Worm (Caenorhabditis elegans) whole organism, L4 larva: Measurements from ENCODE around the gene F56C9.10.

Experiments used
- ceh-62 ChIP-seq: sonication (generic microtip); optimal IDR thresholded peaks from 2 replicates; lab custom pipeline; 2017; ENCODE audit warnings: missing biosample characterization, missing genetic modification characterization
- dmd-8 ChIP-seq: fragments of 200-800 bp; sonication (Bioruptor generic); IDR thresholded peaks from 2 replicates; pipeline ENCODE4 v1.3.6; 2022; ENCODE audit warnings: missing genetic modification characterization, missing compliant biosample characterization
- hmg-1.1 ChIP-seq: fragments of 200-800 bp; sonication (Bioruptor generic); IDR thresholded peaks from 2 replicates; pipeline ENCODE4 v1.3.6; 2022; ENCODE audit warnings: missing genetic modification reagents, missing genetic modification characterization, missing compliant biosample characterization
- lin-13 ChIP-seq: fragments of 150-350 bp; optimal IDR thresholded peaks from 2 replicates; lab custom pipeline; 2014; ENCODE audit warnings: missing biosample characterization, missing genetic modification reagents, missing genetic modification characterization
- madf-5 ChIP-seq, 2 experiments: fragments of 200-800 bp; sonication (Bioruptor generic); IDR thresholded peaks; 2 replicates each; pipeline ENCODE4 v1.3.6; 2022; ENCODE audit warnings: missing compliant biosample characterization in 2 of 2, missing genetic modification characterization in 2 of 2
- mdt-29 ChIP-seq: fragments of 200-800 bp; sonication (Bioruptor generic); IDR thresholded peaks from 2 replicates; pipeline ENCODE4 v1.3.6; 2022; ENCODE audit warnings: missing genetic modification reagents, missing genetic modification characterization, missing compliant biosample characterization
- nhr-102 ChIP-seq: sonication (generic microtip); optimal IDR thresholded peaks from 2 replicates; lab custom pipeline; 2016; ENCODE audit warnings: mild to moderate bottlenecking, missing genetic modification characterization, moderate library complexity, missing compliant biosample characterization
- nhr-11 ChIP-seq: fragments of 150-350 bp; optimal IDR thresholded peaks from 2 replicates; lab custom pipeline; 2014; ENCODE audit warnings: missing biosample characterization, missing genetic modification characterization
- snpc-4 ChIP-seq: fragments of 150-350 bp; optimal IDR thresholded peaks from 2 replicates; lab custom pipeline; 2014; ENCODE audit warnings: missing biosample characterization, missing genetic modification characterization

DNA sequence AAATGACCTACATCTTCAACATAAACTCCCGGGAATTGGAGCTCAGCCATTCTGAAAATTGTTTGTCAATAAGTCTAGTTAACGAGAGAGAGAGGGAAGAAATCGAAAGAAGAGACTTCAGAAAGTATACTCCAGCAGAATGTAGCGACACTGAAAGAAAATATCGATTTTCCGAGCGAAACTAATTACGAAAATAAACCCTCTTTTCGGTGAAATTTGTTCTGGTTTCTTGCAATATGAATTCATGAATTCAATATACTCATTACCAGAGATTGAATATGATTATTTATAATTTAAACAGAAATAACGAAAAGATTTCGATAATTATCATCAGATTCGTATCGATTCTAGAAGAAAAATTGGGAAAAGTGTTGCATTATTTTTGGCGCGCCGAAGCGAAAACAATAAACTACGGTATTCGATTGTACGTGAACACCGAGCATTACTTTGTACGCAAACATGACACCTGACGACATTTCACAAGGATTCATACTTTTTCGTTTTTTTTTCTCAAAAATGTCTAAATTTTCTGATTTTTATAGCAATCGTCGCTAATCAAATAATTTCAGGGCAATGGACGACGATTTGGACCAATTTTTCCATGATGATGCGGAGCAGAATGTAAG, 46.5 kb upstream of the F56C9.10 start, which contains the start of the genes hmg-4 and T20B12.3:
- TF ChIP-seq lin-13 (GFP tag; lab: Kevin White, UChicago), result no peak
- TF ChIP-seq ceh-62 (tag; lab: Kevin White, UChicago), result no peak
- TF ChIP-seq dmd-8 (GFP tag; lab: Robert Waterston, UW), result no peak
- no peak for TF ChIP-seq nhr-102 (tag; lab: Kevin White, UChicago)
- no peak for TF ChIP-seq snpc-4
- no peak for TF ChIP-seq nhr-11 (tag; lab: Kevin White, UChicago)
- no peak for TF ChIP-seq madf-5 (GFP tag; IDR thresholded peaks at IDR 0.05; lab: Robert Waterston, UW)
- TF ChIP-seq hmg-1.1, result no peak
- TF ChIP-seq mdt-29, result no peak
